Worm (Caenorhabditis elegans) whole organism, L1 larva: ENCODE data around the gene ZK1098.12.
A peak's percentile ranks its signal among the peaks of the same experiment; 100 is the strongest.

Experiments
- C04F5.9 ChIP-seq: sonication (generic microtip); optimal IDR thresholded peaks from 2 replicates; lab custom pipeline; 2016; ENCODE audit warnings: missing genetic modification characterization, missing compliant biosample characterization
- C16A3.4 ChIP-seq: fragments of 150-350 bp; optimal IDR thresholded peaks from 2 replicates; lab custom pipeline; 2014; ENCODE audit warnings: missing biosample characterization, missing genetic modification characterization
- C34B4.2 ChIP-seq: sonication (generic microtip); optimal IDR thresholded peaks from 2 replicates; lab custom pipeline; 2017; ENCODE audit warnings: mild to moderate bottlenecking, missing genetic modification characterization, missing compliant biosample characterization
- Y116A8C.19 ChIP-seq: sonication (generic microtip); optimal IDR thresholded peaks from 2 replicates; lab custom pipeline; 2016; ENCODE audit warnings: missing compliant biosample characterization, missing genetic modification characterization, borderline replicate concordance
- aly-2 ChIP-seq: fragments of 150-350 bp; optimal IDR thresholded peaks from 2 replicates; lab custom pipeline; 2014; ENCODE audit warnings: missing biosample characterization, missing genetic modification characterization
- ama-1 ChIP-seq: fragments of 150-350 bp; optimal IDR thresholded peaks from 2 replicates; lab custom pipeline; 2014
- blmp-1 ChIP-seq: fragments of 150-350 bp; optimal IDR thresholded peaks from 2 replicates; lab custom pipeline; 2014; ENCODE audit warnings: missing biosample characterization, missing genetic modification characterization
- ceh-63 ChIP-seq: fragments of 200-800 bp; sonication (Bioruptor generic); optimal IDR thresholded peaks from 2 replicates; lab custom pipeline; 2018; ENCODE audit warnings: mild to moderate bottlenecking, missing genetic modification characterization, missing compliant biosample characterization
- ceh-8 ChIP-seq: fragments of 200-800 bp; sonication (Bioruptor generic); optimal IDR thresholded peaks from 2 replicates; lab custom pipeline; 2018; ENCODE audit warnings: mild to moderate bottlenecking, missing genetic modification characterization, moderate library complexity, missing compliant biosample characterization
- ceh-82 ChIP-seq, 3 experiments: fragments of 150-350 bp in 1 of 3; sonication (generic microtip) in 2 of 3; optimal IDR thresholded peaks; 2 replicates each; lab custom pipeline; 2014 to 2017; ENCODE audit warnings: missing biosample characterization in 3 of 3, missing genetic modification characterization in 3 of 3
- ceh-90 ChIP-seq: sonication (generic microtip); optimal IDR thresholded peaks from 2 replicates; lab custom pipeline; 2016; ENCODE audit warnings: missing genetic modification characterization, missing compliant biosample characterization
- ces-1 ChIP-seq: fragments of 150-350 bp; optimal IDR thresholded peaks from 2 replicates; lab custom pipeline; 2014; ENCODE audit warnings: missing biosample characterization, missing genetic modification reagents, missing genetic modification characterization
- dpl-1 ChIP-seq, 3 experiments: fragments of 150-350 bp in 2 of 3; sonication (generic microtip) in 1 of 3; optimal IDR thresholded peaks; 2 replicates each; lab custom pipeline; 2014 to 2017; ENCODE audit warnings: missing biosample characterization in 3 of 3, missing genetic modification characterization in 3 of 3, missing genetic modification reagents in 3 of 3
- egl-13 ChIP-seq: sonication (generic microtip); optimal IDR thresholded peaks from 2 replicates; lab custom pipeline; 2016; ENCODE audit warnings: missing genotype, missing genetic modification reagents, missing genetic modification characterization, missing compliant biosample characterization
- egl-27 ChIP-seq, 2 experiments: fragments of 150-350 bp in 1 of 2; sonication (generic microtip); optimal IDR thresholded peaks; 3 replicates each; lab custom pipeline; 2017 to 2018; ENCODE audit warnings: missing biosample characterization in 2 of 2, missing genetic modification characterization in 2 of 2, missing genetic modification reagents in 2 of 2
- elt-2 ChIP-seq: sonication (generic microtip); optimal IDR thresholded peaks from 2 replicates; lab custom pipeline; 2016; ENCODE audit warnings: missing genetic modification characterization, mild to moderate bottlenecking, inconsistent platforms, missing compliant biosample characterization, missing genetic modification reagents
- ets-5 ChIP-seq: fragments of 200-800 bp; sonication (Bioruptor generic); IDR thresholded peaks from 2 replicates; pipeline ENCODE4 v1.3.6; 2022; ENCODE audit warnings: missing genetic modification characterization, missing compliant biosample characterization
- fkh-8 ChIP-seq: sonication (generic microtip); optimal IDR thresholded peaks from 2 replicates; lab custom pipeline; 2016; ENCODE audit warnings: mild to moderate bottlenecking, missing genetic modification characterization, missing compliant biosample characterization
- fos-1 ChIP-seq: fragments of 150-350 bp; optimal IDR thresholded peaks from 2 replicates; lab custom pipeline; 2014; ENCODE audit warnings: missing biosample characterization, missing genetic modification characterization
- grh-1 ChIP-seq: fragments of 200-800 bp; sonication (Bioruptor generic); IDR thresholded peaks from 2 replicates; pipeline ENCODE4 v1.3.6; 2022; ENCODE audit warnings: missing genetic modification reagents, missing genetic modification characterization, missing compliant biosample characterization
- hpl-2 ChIP-seq: fragments of 150-350 bp; optimal IDR thresholded peaks from 2 replicates; lab custom pipeline; 2014; ENCODE audit warnings: missing biosample characterization, missing genetic modification reagents, missing genetic modification characterization
- irx-1 ChIP-seq: sonication (generic microtip); optimal IDR thresholded peaks from 2 replicates; lab custom pipeline; 2016; ENCODE audit warnings: missing genetic modification characterization, missing compliant biosample characterization
- jun-1 ChIP-seq: fragments of 150-350 bp; optimal IDR thresholded peaks from 2 replicates; lab custom pipeline; 2014; ENCODE audit warnings: missing biosample characterization, missing genetic modification reagents, missing genetic modification characterization
- lin-13 ChIP-seq: fragments of 150-350 bp; optimal IDR thresholded peaks from 2 replicates; lab custom pipeline; 2014; ENCODE audit warnings: missing biosample characterization, missing genetic modification reagents, missing genetic modification characterization
- lin-14 ChIP-seq: fragments of 200-800 bp; sonication (Bioruptor generic); optimal IDR thresholded peaks from 2 replicates; lab custom pipeline; 2018; ENCODE audit warnings: mild to moderate bottlenecking, missing genetic modification characterization, moderate library complexity, missing compliant biosample characterization
- lin-35 ChIP-seq, 2 experiments: fragments of 150-350 bp; optimal IDR thresholded peaks; 2 replicates each; lab custom pipeline; 2014; ENCODE audit warnings: missing biosample characterization in 2 of 2, missing genetic modification characterization in 2 of 2, missing genetic modification reagents in 2 of 2
- lir-3 ChIP-seq: sonication (generic microtip); optimal IDR thresholded peaks from 2 replicates; lab custom pipeline; 2016; ENCODE audit warnings: mild to moderate bottlenecking, missing genetic modification characterization, moderate library complexity, missing compliant biosample characterization; ENCODE audit not compliant: poor library complexity
- mef-2 ChIP-seq: fragments of 150-350 bp; optimal IDR thresholded peaks from 2 replicates; lab custom pipeline; 2014; ENCODE audit warnings: missing biosample characterization, missing genetic modification characterization
- mep-1 ChIP-seq: fragments of 150-350 bp; optimal IDR thresholded peaks from 2 replicates; lab custom pipeline; 2014; ENCODE audit warnings: missing biosample characterization, missing genetic modification characterization
- nhr-11 ChIP-seq: fragments of 150-350 bp; optimal IDR thresholded peaks from 2 replicates; lab custom pipeline; 2014; ENCODE audit warnings: missing biosample characterization, missing genetic modification characterization
- nhr-19 ChIP-seq: fragments of 200-800 bp; sonication (Bioruptor generic); conservative IDR thresholded peaks from 2 replicates; pipeline ENCODE4 v1.3.6; 2022; ENCODE audit warnings: missing genetic modification characterization, missing compliant biosample characterization
- nhr-20 ChIP-seq: sonication (generic microtip); optimal IDR thresholded peaks from 2 replicates; lab custom pipeline; 2016; ENCODE audit warnings: mild to moderate bottlenecking, missing genetic modification characterization, missing compliant biosample characterization
- nhr-28 ChIP-seq: fragments of 150-350 bp; optimal IDR thresholded peaks from 2 replicates; lab custom pipeline; 2014; ENCODE audit warnings: missing biosample characterization, missing genetic modification characterization
- nhr-47 ChIP-seq: sonication (generic microtip); optimal IDR thresholded peaks from 2 replicates; lab custom pipeline; 2016; ENCODE audit warnings: mild to moderate bottlenecking, missing genetic modification characterization, moderate library complexity, missing compliant biosample characterization
- nhr-77 ChIP-seq: fragments of 150-350 bp; optimal IDR thresholded peaks from 2 replicates; lab custom pipeline; 2014; ENCODE audit warnings: missing biosample characterization, missing genetic modification characterization
- nhr-84 ChIP-seq: sonication (generic microtip); optimal IDR thresholded peaks from 2 replicates; lab custom pipeline; 2017; ENCODE audit warnings: missing biosample characterization, missing genetic modification characterization
- nhr-85 ChIP-seq: sonication (generic microtip); peaks from one replicate; lab custom pipeline; 2016; ENCODE audit warnings: missing genetic modification characterization, inconsistent platforms, missing compliant biosample characterization
- nhr-90 ChIP-seq: sonication (generic microtip); optimal IDR thresholded peaks from 2 replicates; lab custom pipeline; 2016; ENCODE audit warnings: mild to moderate bottlenecking, missing genetic modification characterization, missing compliant biosample characterization; ENCODE audit not compliant: poor library complexity
- pqm-1 ChIP-seq: sonication (generic microtip); optimal IDR thresholded peaks from 3 replicates; lab custom pipeline; 2017; ENCODE audit warnings: missing biosample characterization, missing genetic modification characterization
- rnt-1 ChIP-seq: sonication (generic microtip); optimal IDR thresholded peaks from 2 replicates; lab custom pipeline; 2016; ENCODE audit warnings: mild to moderate bottlenecking, missing genetic modification characterization, moderate library complexity, missing compliant biosample characterization
- skn-1 ChIP-seq: fragments of 150-350 bp; optimal IDR thresholded peaks from 2 replicates; lab custom pipeline; 2014; ENCODE audit warnings: missing biosample characterization, missing genetic modification characterization
- snpc-4 ChIP-seq: fragments of 150-350 bp; optimal IDR thresholded peaks from 2 replicates; lab custom pipeline; 2014; ENCODE audit warnings: missing biosample characterization, missing genetic modification characterization
- snu-23 ChIP-seq: sonication (generic microtip); optimal IDR thresholded peaks from 2 replicates; lab custom pipeline; 2016; ENCODE audit warnings: missing genetic modification characterization, missing compliant biosample characterization
- sox-4 ChIP-seq: sonication (generic microtip); optimal IDR thresholded peaks from 2 replicates; lab custom pipeline; 2016; ENCODE audit warnings: missing genetic modification characterization, missing compliant biosample characterization
- sup-37 ChIP-seq: fragments of 200-800 bp; sonication (Bioruptor generic); optimal IDR thresholded peaks from 2 replicates; lab custom pipeline; 2018; ENCODE audit warnings: mild to moderate bottlenecking, missing genetic modification characterization, missing compliant biosample characterization
- swsn-7 ChIP-seq: sonication (generic microtip); optimal IDR thresholded peaks from 2 replicates; lab custom pipeline; 2016; ENCODE audit warnings: missing genetic modification characterization, missing compliant biosample characterization
- tlp-1 ChIP-seq: fragments of 150-350 bp; optimal IDR thresholded peaks from 2 replicates; lab custom pipeline; 2014; ENCODE audit warnings: missing biosample characterization, missing genetic modification characterization
- unc-62 ChIP-seq: fragments of 150-350 bp; optimal IDR thresholded peaks from 2 replicates; lab custom pipeline; 2014; ENCODE audit warnings: missing biosample characterization, missing genetic modification reagents, missing genetic modification characterization
- unc-86 ChIP-seq: sonication (generic microtip); optimal IDR thresholded peaks from 2 replicates; lab custom pipeline; 2016; ENCODE audit warnings: missing genetic modification characterization, missing compliant biosample characterization
- zag-1 ChIP-seq: fragments of 150-350 bp; optimal IDR thresholded peaks from 2 replicates; lab custom pipeline; 2014; ENCODE audit warnings: missing biosample characterization, missing genetic modification characterization
- ztf-4 ChIP-seq: fragments of 150-350 bp; optimal IDR thresholded peaks from 2 replicates; lab custom pipeline; 2014; ENCODE audit warnings: missing biosample characterization, missing genetic modification characterization

The ZK1098.12 gene

ce11 chrIII:9544125-9544524 lies 795 bp upstream of the ZK1098.12 start, which contains the start of gene ZK1098.9:
Gene ZK1098.9 (plus strand): TSS chrIII:9544425.
- no peak for TF ChIP-seq unc-86 (tag; lab: Kevin White, UChicago)
- TF ChIP-seq mef-2: no peak
- TF ChIP-seq hpl-2: no peak
- TF ChIP-seq ama-1: no peak
- no peak for TF ChIP-seq nhr-28
- no peak for TF ChIP-seq unc-62 (GFP tag; lab: Kevin White, UChicago)
- TF ChIP-seq swsn-7: no peak

DNA sequence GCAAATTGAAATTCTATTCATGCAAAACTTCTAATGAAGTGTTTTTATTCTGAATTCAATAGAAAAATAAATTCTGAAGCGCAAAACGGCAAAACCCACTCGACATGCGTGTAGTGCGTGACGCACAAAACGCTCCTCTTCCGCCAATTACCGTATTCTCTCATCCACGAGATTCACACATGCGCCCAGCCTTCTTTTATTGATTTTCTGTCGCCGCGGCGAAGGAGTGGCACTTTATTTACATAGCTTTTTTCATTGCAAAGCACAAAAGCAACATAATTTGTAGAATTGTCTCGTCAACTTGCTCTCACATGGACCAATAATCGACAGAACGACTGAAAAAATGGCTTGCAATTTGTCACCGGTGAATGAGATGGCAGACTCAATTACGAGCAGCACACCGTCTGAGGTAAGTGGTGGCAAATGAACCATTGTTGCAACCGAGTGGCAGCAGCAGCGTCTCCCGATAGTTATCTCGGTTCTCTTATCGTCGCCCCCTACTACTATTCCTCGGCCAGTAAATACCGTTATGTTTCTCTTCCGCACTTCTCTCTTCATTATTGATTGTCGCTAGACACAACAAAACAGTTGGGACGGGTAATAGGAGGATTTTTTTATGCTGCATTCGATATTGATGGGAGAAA lies 1.2 kb downstream of the ZK1098.12 start, which contains the start of gene unc-16:
Gene unc-16 (plus strand): TSS at position 243 of the 644 bp plus-strand sequence.
- TF ChIP-seq ceh-82 (tag; optimal IDR thresholded peaks at IDR 0.05; lab: Kevin White, UChicago) (peak; percentile 78 to 92 (median 89)), tlp-1 (tag; lab: Kevin White, UChicago) (no peak), ztf-4 (tag; lab: Kevin White, UChicago) (peak; percentile 80), pqm-1 (tag; lab: Kevin White, UChicago) (no peak), C34B4.2 (tag; lab: Kevin White, UChicago) (no peak), egl-27 (tag; optimal IDR thresholded peaks at IDR 0.05; lab: Kevin White, UChicago) (no peak), sox-4 (peak; percentile 67), ets-5 (no peak), ceh-8 (peak; percentile 85), skn-1 (tag; lab: Kevin White, UChicago) (peak; percentile 87), egl-13 (tag; lab: Kevin White, UChicago) (peak; percentile 88), nhr-84 (no peak), lin-35 (GFP tag; optimal IDR thresholded peaks at IDR 0.05; lab: Kevin White, UChicago) (peak; percentile 86), zag-1 (no peak), nhr-20 (peak; percentile 90), unc-86 (tag; lab: Kevin White, UChicago) (peak; percentile 92), ceh-63 (peak; percentile 51), nhr-47 (tag; lab: Kevin White, UChicago) (peak; percentile 92), nhr-11 (tag; lab: Kevin White, UChicago) (peak; percentile 11), nhr-19 (GFP tag; lab: Robert Waterston, UW) (peak; percentile 87), fos-1 (tag; lab: Kevin White, UChicago) (peak; percentile 77), blmp-1 (peak; percentile 72), Y116A8C.19 (tag; lab: Kevin White, UChicago) (no peak), grh-1 (no peak; the same call in 1 of the 2 replicates), C16A3.4 (tag; lab: Kevin White, UChicago) (peak; percentile 85), lir-3 (tag; lab: Kevin White, UChicago) (peak; percentile 79), snpc-4 (tag; lab: Kevin White, UChicago) (peak; percentile 73), swsn-7 (peak; percentile 94), fkh-8 (tag; lab: Kevin White, UChicago) (peak; percentile 90), sup-37 (GFP tag; lab: Kevin White, UChicago) (peak; percentile 79), lin-13 (peak; percentile 90), nhr-85 (peak; percentile 88), mep-1 (tag; lab: Kevin White, UChicago) (peak; percentile 95), irx-1 (tag; lab: Kevin White, UChicago) (peak; percentile 89), lin-14 (GFP tag; lab: Kevin White, UChicago) (peak; percentile 95), ces-1 (no peak), rnt-1 (tag; lab: Kevin White, UChicago) (peak; percentile 93), snu-23 (peak; percentile 95), nhr-77 (tag; lab: Kevin White, UChicago) (peak; percentile 78), ceh-90 (tag; lab: Kevin White, UChicago) (peak; percentile 43), dpl-1 (GFP tag; optimal IDR thresholded peaks at IDR 0.05; lab: Kevin White, UChicago) (peak; percentile 77 to 84 (median 81)), C04F5.9 (tag; lab: Kevin White, UChicago) (peak; percentile 83), aly-2 (tag; lab: Kevin White, UChicago) (peak; percentile 72), elt-2 (tag; lab: Kevin White, UChicago) (peak; percentile 19), jun-1 (tag; lab: Kevin White, UChicago) (peak; percentile 76), nhr-90 (tag; lab: Kevin White, UChicago) (peak; percentile 67)
